Fruit fly (Drosophila melanogaster) whole organism, embryonic: ENCODE results near the gene CG14362.

Source experiments
- CG3726 ChIP-seq: fragments of 200-800 bp; sonication (Bioruptor generic); IDR thresholded peaks from 3 replicates; pipeline ENCODE4, ENCODE4 v1.3.6; 2022; ENCODE audit warnings: missing biosample characterization, missing genetic modification characterization
- Chrac-16 ChIP-seq: fragments of 200-800 bp; sonication (Bioruptor generic); optimal IDR thresholded peaks from 3 replicates; lab custom pipeline; 2016; ENCODE audit warnings: missing biosample characterization, missing genetic modification characterization
- Lim3 ChIP-seq: fragments of 200-800 bp; sonication (Bioruptor generic); IDR thresholded peaks from 2 replicates; pipeline ENCODE4 v1.3.6; 2022; ENCODE audit warnings: missing biosample characterization, missing genetic modification characterization
- Max ChIP-seq: fragments of 200-800 bp; sonication (Bioruptor generic); optimal IDR thresholded peaks from 2 replicates; lab custom pipeline; 2016; ENCODE audit warnings: missing biosample characterization, mild to moderate bottlenecking, missing genetic modification characterization
- Tbp ChIP-seq: fragments of >200 bp; optimal IDR thresholded peaks from 2 replicates; lab custom pipeline; 2018; ENCODE audit warnings: missing biosample characterization, missing genetic modification characterization

DNA sequence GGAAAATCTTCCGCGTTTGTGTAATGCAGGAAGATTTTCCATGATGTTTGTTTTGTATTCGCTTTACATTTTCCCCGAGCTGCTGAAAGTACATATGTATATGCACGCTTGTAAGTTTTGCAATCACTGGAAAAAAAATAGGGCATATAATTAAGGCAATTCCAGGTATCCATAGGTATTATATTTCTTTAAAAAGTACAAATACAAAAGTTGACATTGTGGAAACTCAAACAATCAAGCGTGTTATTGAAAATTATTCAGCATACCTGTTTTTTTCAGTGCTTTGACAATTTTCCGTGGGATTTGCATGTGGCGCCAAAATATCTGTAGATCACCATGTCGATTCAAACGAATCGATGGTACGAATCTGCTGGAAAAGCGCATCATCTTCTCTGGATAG, 24.2 kb downstream of the CG14362 start:
- TF ChIP-seq Lim3 (GFP tag; lab: Robert Waterston, UW) = no peak
- no peak for TF ChIP-seq Tbp (GFP tag; lab: Kevin White, UChicago)
- no peak for TF ChIP-seq CG3726 (GFP tag; lab: Robert Waterston, UW)
- TF ChIP-seq Max (GFP tag; lab: Kevin White, UChicago) = no peak
- TF ChIP-seq Chrac-16 (GFP tag; lab: Kevin White, UChicago) = no peak
